Worm (Caenorhabditis elegans): Measurements from ENCODE around the gene srd-74.

DNA sequence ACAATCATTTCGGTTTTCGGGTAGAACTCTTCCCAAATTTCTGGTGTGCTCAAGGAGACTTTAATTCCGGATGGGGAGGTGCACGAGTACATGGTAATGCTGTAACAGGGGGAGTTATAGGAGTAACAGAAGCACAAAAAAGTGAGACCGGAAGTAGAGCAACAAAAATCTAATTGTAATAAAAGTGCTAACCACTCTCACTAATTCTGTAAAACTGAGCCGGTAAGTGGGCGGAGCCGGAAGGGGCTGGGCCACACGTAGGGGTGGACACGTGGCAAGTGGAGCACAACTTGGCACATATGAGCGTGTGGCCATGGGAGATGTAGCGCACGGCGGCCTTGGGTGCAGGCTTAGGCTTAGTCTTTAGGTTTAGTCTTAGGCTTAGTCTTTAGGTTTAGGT, 4.1 kb downstream of the srd-74 start, which contains the start of gene tbx-38:
- TF ChIP-seq hmg-4 (GFP tag; optimal IDR thresholded peaks at IDR 0.05), result no peak
- TF ChIP-seq flt-1 (GFP tag; IDR thresholded peaks at IDR 0.05), result no peak
- no peak for TF ChIP-seq ceh-13 (GFP tag; optimal IDR thresholded peaks at IDR 0.05)
- TF ChIP-seq tbx-11 (GFP tag; IDR thresholded peaks at IDR 0.05), result no peak
- TF ChIP-seq tra-4 (tag; optimal IDR thresholded peaks at IDR 0.05), result no peak
- TF ChIP-seq ama-1 (optimal IDR thresholded peaks at IDR 0.05), result no peak
- TF ChIP-seq scrt-1 (GFP tag; IDR thresholded peaks at IDR 0.05), result no peak
